Fruit fly (Drosophila melanogaster): ENCODE results near the gene EloA.

EloA gene

dm6 chr3R:23300091-23300918 is 48.9 kb downstream of the EloA start (continued):
- TF ChIP-seq Mrtf (GFP tag; IDR thresholded peaks at IDR 0.05) (no peak), CG4707 (GFP tag; optimal IDR thresholded peaks at IDR 0.05) (peak; percentile 2), Hmr (GFP tag; optimal IDR thresholded peaks at IDR 0.05) (no peak), wor (GFP tag; IDR thresholded peaks at IDR 0.05) (no peak), ac (GFP tag; optimal IDR thresholded peaks at IDR 0.05) (peak; percentile 65), Aef1 (GFP tag; IDR thresholded peaks at IDR 0.05) (no peak), Sox102F (GFP tag; optimal IDR thresholded peaks at IDR 0.05) (peak; percentile 32), Ets97D (GFP tag; optimal IDR thresholded peaks at IDR 0.05) (no peak), HmgD (GFP tag; optimal IDR thresholded peaks at IDR 0.05) (no peak), exex (tag; optimal IDR thresholded peaks at IDR 0.05) (no peak), dati (GFP tag; IDR thresholded peaks at IDR 0.05) (no peak), CG14667 (GFP tag; IDR thresholded peaks at IDR 0.05) (no peak), trem (tag; optimal IDR thresholded peaks at IDR 0.05) (no peak), sens (GFP tag) (no peak), CG18599 (GFP tag; optimal IDR thresholded peaks at IDR 0.05) (no peak), otp (GFP tag; IDR thresholded peaks at IDR 0.05) (no peak), Chrac-16 (GFP tag; optimal IDR thresholded peaks at IDR 0.05) (peak; percentile 68), CG15479 (GFP tag; optimal IDR thresholded peaks at IDR 0.05) (peak; percentile 92), CG9797 (GFP tag; optimal IDR thresholded peaks at IDR 0.05) (no peak), Elba2 (GFP tag; optimal IDR thresholded peaks at IDR 0.05) (peak; percentile 58), CG2199 (GFP tag; IDR thresholded peaks at IDR 0.05) (0 out of 3 replicates have a peak, but pooled peaks have one; percentile 13), CG12071 (GFP tag; optimal IDR thresholded peaks at IDR 0.05) (no peak), CG11504 (tag; optimal IDR thresholded peaks at IDR 0.05) (no peak), CG10462 (GFP tag; optimal IDR thresholded peaks at IDR 0.05) (peak; percentile 38), Kr (GFP tag; optimal IDR thresholded peaks at IDR 0.05) (no peak), kay (GFP tag; optimal IDR thresholded peaks at IDR 0.05) (no peak), CG3281 (GFP tag; optimal IDR thresholded peaks at IDR 0.05) (no peak), CG7786 (GFP tag; optimal IDR thresholded peaks at IDR 0.05) (peak; percentile 20), tna (GFP tag; IDR thresholded peaks at IDR 0.05; ENCODE audit: partially characterized antibody) (no peak), Vsx1 (GFP tag; optimal IDR thresholded peaks at IDR 0.05) (no peak), crp (GFP tag; optimal IDR thresholded peaks at IDR 0.05) (peak in 1 of 2 experiments; percentile 19), ssp (GFP tag; IDR thresholded peaks at IDR 0.05) (no peak), CG10209 (GFP tag; optimal IDR thresholded peaks at IDR 0.05) (peak; percentile 51), NC2α (GFP tag; optimal IDR thresholded peaks at IDR 0.05) (no peak), CG13775 (GFP tag; optimal IDR thresholded peaks at IDR 0.05) (peak; percentile 59), CG13123 (GFP tag; optimal IDR thresholded peaks at IDR 0.05) (no peak), CG17328 (GFP tag; IDR thresholded peaks at IDR 0.05) (peak; percentile 68), Atf-2 (GFP tag; optimal IDR thresholded peaks at IDR 0.05) (peak; percentile 10), tll (GFP tag; optimal IDR thresholded peaks at IDR 0.05) (peak in 1 of 2 experiments; percentile 41), oc (tag; optimal IDR thresholded peaks at IDR 0.05) (peak; percentile 16), C15 (GFP tag; IDR thresholded peaks at IDR 0.05) (no peak), nom (GFP tag; optimal IDR thresholded peaks at IDR 0.05) (no peak), CG15269 (tag; optimal IDR thresholded peaks at IDR 0.05) (no peak), ttk (GFP tag; IDR thresholded peaks at IDR 0.05) (no peak), CG10565 (GFP tag; optimal IDR thresholded peaks at IDR 0.05) (no peak), Hsf (GFP tag; optimal IDR thresholded peaks at IDR 0.05) (peak; percentile 53), lola (GFP tag; optimal IDR thresholded peaks at IDR 0.05) (peak in 1 of 3 experiments; percentile 82), CG18619 (GFP tag; optimal IDR thresholded peaks at IDR 0.05) (no peak), emc (GFP tag; optimal IDR thresholded peaks at IDR 0.05) (no peak)
